Worm (Caenorhabditis elegans): Measurements from ENCODE around the gene chil-13.

The chil-13 gene

DNA sequence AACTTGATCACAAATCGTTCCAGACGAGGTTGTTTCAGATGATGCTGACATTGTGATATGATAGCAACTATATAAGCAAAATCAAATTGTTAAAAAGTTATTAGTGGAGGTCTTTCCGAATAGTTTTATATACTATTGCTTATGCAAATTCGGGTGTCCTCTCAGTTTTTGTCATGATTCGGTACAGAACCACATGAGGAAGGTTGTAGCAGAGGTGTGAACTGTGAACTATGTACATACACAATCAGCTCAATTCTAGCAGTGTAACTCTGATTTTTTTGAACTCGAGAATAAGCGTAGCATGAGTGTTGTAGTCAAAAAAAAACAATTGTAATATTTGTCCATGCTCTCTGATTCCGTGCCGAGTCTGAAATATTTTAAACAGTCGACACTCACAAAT is 35.0 kb downstream of the chil-13 start, which contains the start of gene Y51B9A.6:
Y51B9A.6 (minus strand) TSS at position 101 of the 400 bp plus-strand sequence.
- TF ChIP-seq efl-1 (optimal IDR thresholded peaks at IDR 0.05) (no peak), efl-1 (GFP tag; optimal IDR thresholded peaks at IDR 0.05 in 1 of 2) (peak in 1 of 2 experiments; percentile 58), ztf-11 (tag; optimal IDR thresholded peaks at IDR 0.05) (no peak)

DNA sequence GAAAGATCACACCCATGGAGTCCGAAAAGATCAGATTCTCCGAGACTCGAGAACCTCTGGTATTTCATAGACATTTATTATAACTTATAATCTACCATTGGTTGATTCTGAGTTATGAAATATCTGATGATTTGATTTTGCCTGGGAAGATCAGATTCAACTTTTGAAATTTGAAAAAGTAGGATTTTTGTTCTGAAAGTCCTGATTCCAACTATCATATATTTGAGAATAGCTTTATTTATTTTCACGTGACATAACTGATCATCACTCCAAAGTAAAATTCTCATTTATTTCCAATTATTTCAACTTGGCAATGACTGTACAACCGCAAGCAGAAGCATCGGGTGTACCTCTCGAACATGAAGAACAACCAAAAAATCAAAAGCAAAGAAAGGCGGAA is 38.4 kb downstream of the chil-13 start, which contains the start of gene Y51B9A.7:
Y51B9A.7 (plus strand) TSS at position 301 of the 400 bp plus-strand sequence.
- no peak for TF ChIP-seq F16B12.6 (tag; optimal IDR thresholded peaks at IDR 0.05)
- TF ChIP-seq C34B4.2 (tag; optimal IDR thresholded peaks at IDR 0.05) = no peak
- TF ChIP-seq ztf-11 (tag; optimal IDR thresholded peaks at IDR 0.05) = no peak
- TF ChIP-seq isw-1 (GFP tag; IDR thresholded peaks at IDR 0.05) = no peak
- TF ChIP-seq mdl-1 (tag; optimal IDR thresholded peaks at IDR 0.05) = no peak
- TF ChIP-seq zip-4 (GFP tag; optimal IDR thresholded peaks at IDR 0.05) = no peak

DNA sequence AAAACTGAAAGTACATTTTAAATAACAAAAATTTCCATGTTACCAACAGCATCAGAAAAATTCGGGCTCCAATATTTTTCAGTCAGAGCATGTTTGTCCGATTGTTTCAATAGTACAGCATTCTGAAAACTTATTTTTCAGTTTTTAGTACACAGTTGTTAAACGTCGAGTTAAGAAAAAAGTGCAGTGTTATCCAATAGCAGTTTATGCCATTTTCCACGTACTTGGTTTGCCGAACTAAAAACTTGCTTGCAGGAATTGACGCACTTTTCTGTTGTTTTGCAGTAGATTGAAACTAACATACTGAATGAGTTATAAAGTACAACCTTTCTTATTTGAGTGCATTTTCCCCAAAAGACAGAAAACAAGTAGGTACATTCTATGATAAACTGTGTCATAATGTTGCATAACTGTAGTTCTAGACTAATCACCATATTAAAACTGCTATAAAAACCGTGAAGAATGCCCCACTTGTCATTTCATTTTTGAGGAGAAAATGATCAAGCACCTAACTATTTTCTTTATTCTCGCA is 39.7 kb downstream of the chil-13 start, which contains the start of the genes Y51B9A.14 and Y51B9A.8:
Y51B9A.14 (minus strand) TSS at position 101 of the 532 bp plus-strand sequence.
Y51B9A.8 (plus strand) TSS at position 482 of the 532 bp plus-strand sequence.
- no peak for TF ChIP-seq nhr-47 (tag; optimal IDR thresholded peaks at IDR 0.05)
- TF ChIP-seq lin-35 (GFP tag; optimal IDR thresholded peaks at IDR 0.05) = no peak
- TF ChIP-seq grh-1 (GFP tag; IDR thresholded peaks at IDR 0.05) = no peak
- TF ChIP-seq tbx-2 (tag; optimal IDR thresholded peaks at IDR 0.05) = no peak
- TF ChIP-seq snpc-4 (tag; optimal IDR thresholded peaks at IDR 0.05) = no peak
- no peak for TF ChIP-seq unc-86 (tag; optimal IDR thresholded peaks at IDR 0.05)
- no peak for TF ChIP-seq xbp-1 (tag; optimal IDR thresholded peaks at IDR 0.05)
- TF ChIP-seq aha-1 (tag; optimal IDR thresholded peaks at IDR 0.05) = no peak
- no peak for TF ChIP-seq elt-2 (tag; optimal IDR thresholded peaks at IDR 0.05)
- no peak for TF ChIP-seq snu-23 (GFP tag; optimal IDR thresholded peaks at IDR 0.05)

DNA sequence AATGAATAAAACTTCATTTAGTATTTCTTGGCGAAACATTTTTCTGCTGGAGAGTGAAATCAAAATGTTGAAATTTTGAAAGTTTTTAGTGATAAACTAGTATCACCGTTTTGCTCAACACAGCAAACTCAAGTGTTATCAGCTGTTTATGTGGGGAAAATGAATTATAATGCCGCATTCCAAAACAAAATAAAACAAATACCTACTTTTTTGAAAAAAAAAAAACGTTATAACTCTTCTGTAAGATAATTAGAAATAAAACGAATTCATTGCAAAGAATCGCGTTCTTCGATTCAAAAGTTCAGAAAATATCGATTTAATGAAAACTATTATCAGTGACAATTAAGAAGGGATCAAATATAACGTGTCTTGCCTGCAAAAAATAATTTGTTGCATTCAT is 40.6 kb downstream of the chil-13 start, which contains the start of gene Y51B9A.9:
Y51B9A.9 (minus strand) TSS at position 101 of the 400 bp plus-strand sequence.
- TF ChIP-seq tlp-1 (tag; optimal IDR thresholded peaks at IDR 0.05) = no peak
- TF ChIP-seq elt-2 (tag; optimal IDR thresholded peaks at IDR 0.05) = peak; percentile 3
- TF ChIP-seq nhr-77 (tag; optimal IDR thresholded peaks at IDR 0.05) = no peak
- TF ChIP-seq hpl-2 (GFP tag; optimal IDR thresholded peaks at IDR 0.05) = no peak
- TF ChIP-seq nhr-90 (tag; optimal IDR thresholded peaks at IDR 0.05; ENCODE audit: poor library complexity) = no peak
- no peak for TF ChIP-seq efl-1 (optimal IDR thresholded peaks at IDR 0.05)
- TF ChIP-seq efl-1 (GFP tag; optimal IDR thresholded peaks at IDR 0.05 in 1 of 2) = no peak
- no peak for TF ChIP-seq blmp-1 (tag; optimal IDR thresholded peaks at IDR 0.05)
- TF ChIP-seq mep-1 (tag; optimal IDR thresholded peaks at IDR 0.05) = no peak

DNA sequence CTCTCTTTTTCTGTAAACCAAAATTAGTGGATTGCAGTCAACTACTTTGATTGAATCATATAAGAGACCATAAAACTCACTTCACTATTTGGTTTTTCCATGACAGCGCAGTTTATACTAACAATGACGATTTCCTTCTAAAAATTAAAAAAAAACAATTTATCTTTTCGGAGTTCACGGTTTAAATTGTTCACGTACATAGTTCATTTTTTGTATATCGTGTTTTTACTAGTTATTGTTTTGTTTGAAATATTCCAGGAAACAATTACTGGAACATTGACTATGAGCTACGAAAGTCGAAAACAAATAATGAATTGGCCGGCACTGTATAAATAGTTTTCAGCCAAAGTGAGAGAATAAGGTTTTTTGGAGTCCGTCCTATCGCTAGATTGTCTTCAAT is 45.4 kb downstream of the chil-13 start, which contains the start of gene lido-17:
lido-17 (minus strand) TSS at position 101 of the 400 bp plus-strand sequence.
- no peak for TF ChIP-seq alr-1 (tag; optimal IDR thresholded peaks at IDR 0.05; ENCODE audit: borderline replicate concordance)
- no peak for TF ChIP-seq C34B4.2 (tag; optimal IDR thresholded peaks at IDR 0.05)
- no peak for TF ChIP-seq dpl-1 (GFP tag; optimal IDR thresholded peaks at IDR 0.05)
- no peak for TF ChIP-seq snu-23 (GFP tag; optimal IDR thresholded peaks at IDR 0.05)
- no peak for TF ChIP-seq sox-4 (tag; optimal IDR thresholded peaks at IDR 0.05)
- TF ChIP-seq ama-1 (optimal IDR thresholded peaks at IDR 0.05) = no peak
- no peak for TF ChIP-seq isw-1 (GFP tag; IDR thresholded peaks at IDR 0.05)
- no peak for TF ChIP-seq nhr-84 (tag; optimal IDR thresholded peaks at IDR 0.05)
- TF ChIP-seq mab-9 (GFP tag; IDR thresholded peaks at IDR 0.05) = no peak
- no peak for TF ChIP-seq hlh-4 (tag; optimal IDR thresholded peaks at IDR 0.05)

All from whole organism, L1 larva.